Fruit fly (Drosophila melanogaster) whole organism, embryonic: Measurements from ENCODE around the gene CG46463.

ENCODE experiments used
- BEAF-32 ChIP-seq: fragments of 200-800 bp; sonication (Bioruptor generic); optimal IDR thresholded peaks from 3 replicates; lab custom pipeline; 2017; ENCODE audit warnings: missing biosample characterization, missing genetic modification characterization, mild to moderate bottlenecking, moderate library complexity, missing genetic modification reagents
- Bdp1 ChIP-seq: fragments of 200-800 bp; sonication (Bioruptor generic); optimal IDR thresholded peaks from 3 replicates; lab custom pipeline; 2016; ENCODE audit warnings: missing biosample characterization, missing genetic modification characterization
- Bgb ChIP-seq: fragments of 200-800 bp; sonication (Bioruptor generic); IDR thresholded peaks from 2 replicates; pipeline ENCODE4 v1.3.6; 2022; ENCODE audit warnings: missing biosample characterization, missing genetic modification characterization; ENCODE audit not compliant: partially characterized antibody
- CG10321 ChIP-seq: fragments of 200-800 bp; sonication (Bioruptor generic); IDR thresholded peaks from 2 replicates; pipeline ENCODE4 v1.3.6; 2022; ENCODE audit warnings: missing biosample characterization, missing genetic modification characterization
- CG11723 ChIP-seq: fragments of 200-800 bp; sonication (Bioruptor generic); optimal IDR thresholded peaks from 2 replicates; lab custom pipeline; 2017; ENCODE audit warnings: missing biosample characterization, mild to moderate bottlenecking, missing genetic modification characterization
- CG12391 ChIP-seq: fragments of 200-800 bp; sonication (Bioruptor generic); optimal IDR thresholded peaks from 3 replicates; lab custom pipeline; 2018; ENCODE audit warnings: missing biosample characterization, mild to moderate bottlenecking, missing genetic modification characterization, moderate library complexity
- CG12769 ChIP-seq: fragments of 200-800 bp; sonication (Bioruptor generic); optimal IDR thresholded peaks from 2 replicates; lab custom pipeline; 2019; ENCODE audit warnings: missing biosample characterization, mild to moderate bottlenecking, missing genetic modification characterization, moderate library complexity
- CG13287 ChIP-seq: fragments of 200-800 bp; sonication (Bioruptor generic); IDR thresholded peaks from 2 replicates; pipeline ENCODE4 v1.3.6; 2022; ENCODE audit warnings: missing biosample characterization, missing genetic modification characterization; ENCODE audit not compliant: partially characterized antibody
- CG14710 ChIP-seq: fragments of 200-800 bp; sonication (Bioruptor generic); optimal IDR thresholded peaks from 3 replicates; lab custom pipeline; 2019; ENCODE audit warnings: missing biosample characterization, mild to moderate bottlenecking, missing genetic modification characterization, moderate library complexity
- CG14965 ChIP-seq: fragments of 200-800 bp; sonication (Bioruptor generic); optimal IDR thresholded peaks from 2 replicates; lab custom pipeline; 2016; ENCODE audit warnings: missing biosample characterization, missing genetic modification characterization, borderline replicate concordance
- CG1529 ChIP-seq: fragments of 200-800 bp; sonication (Bioruptor generic); optimal IDR thresholded peaks from 3 replicates; lab custom pipeline; 2018; ENCODE audit warnings: missing biosample characterization, missing genetic modification characterization
- CG1602 ChIP-seq: fragments of 200-800 bp; sonication (Bioruptor generic); optimal IDR thresholded peaks from 3 replicates; lab custom pipeline; 2016; ENCODE audit warnings: missing biosample characterization, missing genetic modification characterization
- CG16813 ChIP-seq: fragments of 200-800 bp; sonication (Bioruptor generic); IDR thresholded peaks from 3 replicates; pipeline ENCODE4 v1.3.6; 2022; ENCODE audit warnings: missing biosample characterization, missing genetic modification characterization; ENCODE audit not compliant: partially characterized antibody
- CG32532 ChIP-seq: fragments of 200-800 bp; sonication (Bioruptor generic); IDR thresholded peaks from 2 replicates; pipeline ENCODE4 v1.3.6; 2022; ENCODE audit warnings: missing biosample characterization, missing genetic modification characterization
- CG34224 ChIP-seq: fragments of 200-800 bp; sonication (Bioruptor generic); IDR thresholded peaks from 3 replicates; pipeline ENCODE4 v1.3.6; 2022; ENCODE audit warnings: missing biosample characterization, missing genetic modification characterization; ENCODE audit not compliant: partially characterized antibody
- CG6683 ChIP-seq: fragments of 200-800 bp; sonication (Bioruptor generic); optimal IDR thresholded peaks from 2 replicates; lab custom pipeline; 2017; ENCODE audit warnings: missing biosample characterization, mild to moderate bottlenecking, missing genetic modification characterization, missing genetic modification reagents
- CG9727 ChIP-seq: fragments of 200-800 bp; sonication (Bioruptor generic); optimal IDR thresholded peaks from 3 replicates; lab custom pipeline; 2017; ENCODE audit warnings: missing biosample characterization, mild to moderate bottlenecking, missing genetic modification characterization
- D19A ChIP-seq: fragments of 200-800 bp; optimal IDR thresholded peaks from 3 replicates; lab custom pipeline; 2019; ENCODE audit warnings: missing biosample characterization, mild to moderate bottlenecking, missing genetic modification characterization, moderate library complexity
- Ets65A ChIP-seq: fragments of 200-800 bp; sonication (Bioruptor generic); peaks from one replicate; lab custom pipeline; 2016; ENCODE audit warnings: missing biosample characterization, missing genetic modification characterization
- Ets97D ChIP-seq: fragments of 200-800 bp; sonication (Bioruptor generic); optimal IDR thresholded peaks from 3 replicates; lab custom pipeline; 2016; ENCODE audit warnings: missing biosample characterization, missing genetic modification characterization
- Gug ChIP-seq: fragments of 200-800 bp; sonication (Bioruptor generic); IDR thresholded peaks from 4 replicates; pipeline ENCODE4 v1.3.6; 2022; ENCODE audit warnings: missing biosample characterization, missing genetic modification characterization
- HLH3B ChIP-seq: fragments of 200-800 bp; sonication (Bioruptor generic); IDR thresholded peaks from 2 replicates; pipeline ENCODE4 v1.3.6; 2022; ENCODE audit warnings: missing biosample characterization, missing genetic modification characterization
- HLHmδ ChIP-seq: fragments of 200-800 bp; sonication (Bioruptor generic); optimal IDR thresholded peaks from 2 replicates; lab custom pipeline; 2018; ENCODE audit warnings: missing biosample characterization, mild to moderate bottlenecking, missing genetic modification characterization, moderate library complexity
- MBD-R2 ChIP-seq: fragments of 200-800 bp; sonication (Bioruptor generic); IDR thresholded peaks from 2 replicates; pipeline ENCODE4 v1.3.6; 2022; ENCODE audit warnings: missing biosample characterization, missing genetic modification characterization
- Med ChIP-seq: fragments of 200-800 bp; sonication (Bioruptor generic); peaks from one replicate; lab custom pipeline; 2016; ENCODE audit warnings: missing biosample characterization, missing genetic modification characterization, mild to moderate bottlenecking, inconsistent platforms, moderate library complexity
- Opbp ChIP-seq: fragments of 200-800 bp; sonication (Bioruptor generic); IDR thresholded peaks from 3 replicates; pipeline ENCODE4 v1.3.6; 2022; ENCODE audit warnings: missing biosample characterization, missing genetic modification characterization; ENCODE audit not compliant: partially characterized antibody
- Sin3A ChIP-seq: fragments of >200 bp; optimal IDR thresholded peaks from 2 replicates; lab custom pipeline; 2018
- Trl ChIP-seq, 3 experiments: fragments of >200 bp in 2 of 3; fragments of 200-800 bp in 1 of 3; sonication (Bioruptor generic) in 1 of 3; optimal IDR thresholded peaks; 2 replicates in 1 of 3; 3 replicates in 2 of 3; lab custom pipeline; 2016 to 2017; ENCODE audit warnings: missing biosample characterization in 1 of 3, missing genetic modification characterization in 1 of 3
- bcd ChIP-seq: fragments of 200-800 bp; sonication (Bioruptor generic); optimal IDR thresholded peaks from 2 replicates; lab custom pipeline; 2017; ENCODE audit warnings: missing biosample characterization, mild to moderate bottlenecking, missing genetic modification characterization
- gce ChIP-seq: fragments of 200-800 bp; sonication (Bioruptor generic); IDR thresholded peaks from 3 replicates; pipeline ENCODE4 v1.3.6; 2022; ENCODE audit warnings: missing biosample characterization, missing genetic modification characterization
- gcm ChIP-seq: fragments of 200-800 bp; sonication (Bioruptor generic); optimal IDR thresholded peaks from 2 replicates; lab custom pipeline; 2019; ENCODE audit warnings: missing biosample characterization, mild to moderate bottlenecking, missing genetic modification characterization, moderate library complexity
- grn ChIP-seq: fragments of 200-800 bp; sonication (Bioruptor generic); optimal IDR thresholded peaks from 3 replicates; lab custom pipeline; 2017; ENCODE audit warnings: missing biosample characterization, missing genetic modification characterization
- gsb-n ChIP-seq: fragments of 200-800 bp; sonication (Bioruptor generic); optimal IDR thresholded peaks from 3 replicates; lab custom pipeline; 2018; ENCODE audit warnings: missing biosample characterization, mild to moderate bottlenecking, missing genetic modification characterization
- nau ChIP-seq: fragments of 200-800 bp; sonication (Bioruptor generic); optimal IDR thresholded peaks from 3 replicates; lab custom pipeline; 2017; ENCODE audit warnings: missing biosample characterization, mild to moderate bottlenecking, missing genetic modification characterization, missing genetic modification reagents
- nom ChIP-seq: fragments of 200-800 bp; sonication (Bioruptor generic); optimal IDR thresholded peaks from 2 replicates; lab custom pipeline; 2017; ENCODE audit warnings: missing biosample characterization, missing genetic modification characterization, mild to moderate bottlenecking, moderate library complexity, missing genetic modification reagents
- phol ChIP-seq: fragments of 200-800 bp; sonication (Bioruptor generic); optimal IDR thresholded peaks from 3 replicates; lab custom pipeline; 2018; ENCODE audit warnings: missing biosample characterization, mild to moderate bottlenecking, missing genetic modification characterization, moderate library complexity
- pros ChIP-seq: fragments of 200-800 bp; sonication (Bioruptor generic); optimal IDR thresholded peaks from 3 replicates; lab custom pipeline; 2019; ENCODE audit warnings: missing biosample characterization, mild to moderate bottlenecking, missing genetic modification characterization, moderate library complexity
- pzg ChIP-seq: fragments of 200-800 bp; sonication (Bioruptor generic); optimal IDR thresholded peaks from 3 replicates; lab custom pipeline; 2018; ENCODE audit warnings: missing biosample characterization, mild to moderate bottlenecking, missing genetic modification characterization, moderate library complexity
- ranshi ChIP-seq: fragments of 200-800 bp; sonication (Bioruptor generic); IDR thresholded peaks from 2 replicates; pipeline ENCODE4 v1.3.6; 2022; ENCODE audit warnings: missing biosample characterization, missing genetic modification characterization
- scrt ChIP-seq: fragments of 200-800 bp; sonication (Bioruptor generic); optimal IDR thresholded peaks from 2 replicates; lab custom pipeline; 2018; ENCODE audit warnings: missing biosample characterization, mild to moderate bottlenecking, missing genetic modification characterization, moderate library complexity
- sens-2 ChIP-seq: fragments of 200-800 bp; sonication (Bioruptor generic); IDR thresholded peaks from 2 replicates; pipeline ENCODE4 v1.3.6; 2022; ENCODE audit warnings: missing biosample characterization, missing genetic modification characterization
- sim ChIP-seq: fragments of 200-800 bp; sonication (Bioruptor generic); IDR thresholded peaks from 2 replicates; pipeline ENCODE4 v1.3.6; 2022; ENCODE audit warnings: missing biosample characterization, missing genetic modification characterization
- stwl ChIP-seq: fragments of 200-800 bp; sonication (Bioruptor generic); optimal IDR thresholded peaks from 3 replicates; lab custom pipeline; 2018; ENCODE audit warnings: missing biosample characterization, mild to moderate bottlenecking, missing genetic modification characterization, moderate library complexity
- trem ChIP-seq: fragments of 200-800 bp; optimal IDR thresholded peaks from 3 replicates; lab custom pipeline; 2019; ENCODE audit warnings: missing biosample characterization, mild to moderate bottlenecking, missing genetic modification characterization, moderate library complexity
- wdn ChIP-seq: fragments of 200-800 bp; sonication (Bioruptor generic); IDR thresholded peaks from 2 replicates; pipeline ENCODE4 v1.3.6; 2022; ENCODE audit warnings: missing biosample characterization, missing genetic modification characterization

Gene CG46463

DNA sequence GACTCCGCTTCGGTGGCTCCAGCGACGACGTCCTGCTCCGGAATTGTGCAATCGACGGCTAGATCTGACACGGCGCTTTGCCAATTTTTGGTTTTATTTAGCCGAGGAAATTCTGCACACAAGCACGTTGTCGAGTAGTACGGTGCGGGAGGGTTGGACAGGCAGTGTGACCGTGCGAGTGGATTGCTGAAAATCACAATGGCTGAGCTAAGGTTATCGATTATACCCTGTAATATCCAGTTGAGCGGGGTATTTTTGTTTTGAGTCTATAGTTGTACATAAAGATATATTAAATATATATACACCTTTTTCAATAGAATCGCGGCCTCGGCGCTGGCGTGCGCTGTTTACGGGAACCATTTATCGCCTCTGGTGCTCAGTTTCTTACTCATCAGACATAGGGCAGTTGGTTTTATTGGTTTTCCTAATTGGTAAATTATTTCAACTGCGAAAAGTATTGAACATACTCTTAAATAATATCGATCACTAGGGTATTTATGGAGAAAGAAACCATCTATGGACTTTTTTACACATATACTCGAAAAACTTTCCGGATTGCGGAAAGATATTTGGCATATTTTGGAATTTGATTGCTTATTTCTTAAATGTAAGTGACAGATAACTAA is 600 bp upstream of the CG46463 start, which contains the start of gene eIF5B (continued):
- TF ChIP-seq BEAF-32 (GFP tag; lab: Kevin White, UChicago) (peak; percentile 22), gcm (GFP tag; lab: Kevin White, UChicago) (peak; percentile 60), nau (GFP tag; lab: Kevin White, UChicago) (no peak), gce (GFP tag; lab: Robert Waterston, UW) (peak; percentile 56; the same call in 1 of the 3 replicates), CG12391 (tag; lab: Kevin White, UChicago) (peak; percentile 80), Gug (GFP tag; lab: Robert Waterston, UW) (peak; percentile 83), CG14965 (GFP tag; lab: Kevin White, UChicago) (no peak), grn (no peak), bcd (GFP tag; lab: Kevin White, UChicago) (peak; percentile 80), Bdp1 (peak; percentile 36), CG32532 (peak; percentile 88), Trl (optimal IDR thresholded peaks at IDR 0.05; lab: Kevin White, UChicago) (no peak), Trl (GFP tag; optimal IDR thresholded peaks at IDR 0.05; lab: Kevin White, UChicago) (peak; percentile 12), CG1602 (GFP tag; lab: Kevin White, UChicago) (peak; percentile 88), nom (GFP tag; lab: Kevin White, UChicago) (peak; percentile 3), HLHmδ (GFP tag; lab: Kevin White, UChicago) (no peak)

DNA sequence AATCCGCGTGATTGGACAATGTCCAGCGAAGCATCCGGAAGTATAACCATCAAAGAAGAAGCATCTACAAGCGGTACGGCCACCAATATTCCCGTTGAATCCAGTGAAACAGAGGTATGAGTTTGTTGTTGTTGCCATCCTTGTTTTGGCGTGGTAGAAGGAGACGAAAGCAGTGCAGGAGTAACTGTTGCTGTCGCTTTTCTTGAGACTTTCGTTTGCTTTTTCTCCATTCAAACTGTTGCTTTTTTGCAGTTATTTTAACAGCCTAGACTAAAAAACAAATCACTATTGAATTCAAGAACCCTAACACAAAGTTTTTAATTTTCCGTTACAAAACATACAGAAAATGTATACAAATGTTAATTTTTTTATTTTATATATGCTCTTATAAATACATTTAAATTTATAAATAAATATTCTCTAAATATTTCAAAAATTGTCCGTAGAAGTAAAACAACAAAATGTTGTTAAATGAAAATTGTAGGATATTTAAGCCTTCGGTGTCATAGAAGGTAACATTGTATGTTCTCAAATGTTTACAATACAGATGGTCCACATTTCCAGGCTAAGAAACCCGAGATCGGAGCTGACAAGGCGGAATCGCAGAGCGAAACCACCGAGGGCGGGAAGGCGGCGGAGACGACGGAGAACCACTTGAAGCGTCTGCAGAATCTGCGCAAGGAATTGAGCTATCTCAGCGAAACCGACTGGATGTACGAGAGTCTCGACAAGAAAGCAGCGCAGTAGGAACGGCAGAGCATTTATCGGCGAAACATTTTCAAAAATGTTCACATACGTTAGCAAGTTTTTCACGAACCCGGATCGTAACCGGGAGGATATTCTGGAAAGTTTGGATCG is 671 bp downstream of the CG46463 start:
- TF ChIP-seq wdn (GFP tag; lab: Robert Waterston, UW) = no peak
- TF ChIP-seq Med (GFP tag; lab: Kevin White, UChicago) = peak; percentile 37
- TF ChIP-seq CG16813 = no peak
- TF ChIP-seq D19A (tag; lab: Kevin White, UChicago) = peak; percentile 5
- peak; percentile 70 for TF ChIP-seq scrt (GFP tag; lab: Kevin White, UChicago)
- TF ChIP-seq Ets97D (GFP tag; lab: Kevin White, UChicago) = no peak
- peak; percentile 69 for TF ChIP-seq CG10321
- no peak for TF ChIP-seq HLH3B
- no peak for TF ChIP-seq sens-2 (GFP tag; lab: Robert Waterston, UW)

DNA sequence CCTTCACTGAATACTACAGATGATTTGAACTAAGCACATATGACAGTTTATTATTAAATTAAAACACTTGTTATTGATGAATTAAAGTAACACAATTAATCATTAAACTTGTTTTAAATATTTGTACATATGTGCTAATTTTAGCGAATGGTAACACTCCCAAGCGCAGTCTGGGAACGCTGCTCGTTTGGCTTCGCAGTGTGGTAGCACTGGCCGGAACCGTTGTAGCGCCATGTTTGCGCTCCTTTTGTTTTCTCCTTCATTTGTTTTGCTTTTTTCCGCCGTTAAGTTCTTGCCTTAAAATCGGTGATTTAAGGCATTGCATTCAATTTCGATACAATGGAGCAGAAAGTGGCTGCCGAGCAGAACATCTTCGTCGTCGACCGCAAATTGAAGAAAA is 5.1 kb downstream of the CG46463 start, which contains the start of gene CycJ:
Gene CycJ (plus strand): TSS at position 229 of the 400 bp plus-strand sequence.
- TF ChIP-seq CG13287 (GFP tag; lab: Robert Waterston, UW) = peak; percentile 13; the same call in 1 of the 2 replicates
- no peak for TF ChIP-seq CG1529 (GFP tag; lab: Kevin White, UChicago)
- no peak for TF ChIP-seq CG34224 (GFP tag; lab: Robert Waterston, UW)
- TF ChIP-seq phol (tag; lab: Kevin White, UChicago) = peak; percentile 87
- TF ChIP-seq CG11723 (GFP tag; lab: Kevin White, UChicago) = no peak
- no peak for TF ChIP-seq sens-2 (GFP tag; lab: Robert Waterston, UW)
- TF ChIP-seq Opbp (GFP tag; lab: Robert Waterston, UW) = no peak
- no peak for TF ChIP-seq CG9727 (GFP tag; lab: Kevin White, UChicago)
- TF ChIP-seq stwl (tag; lab: Kevin White, UChicago) = peak; percentile 96
- peak; percentile 61 for TF ChIP-seq Ets97D (GFP tag; lab: Kevin White, UChicago)
- TF ChIP-seq Ets65A (GFP tag; lab: Kevin White, UChicago) = peak; percentile 77
- TF ChIP-seq pros (GFP tag; lab: Kevin White, UChicago) = no peak
- TF ChIP-seq trem = peak; percentile 19
- TF ChIP-seq ranshi (GFP tag; lab: Robert Waterston, UW) = no peak
- no peak for TF ChIP-seq CG12769 (tag; lab: Kevin White, UChicago)
- TF ChIP-seq CG6683 (GFP tag; lab: Kevin White, UChicago) = no peak
- peak; percentile 6; the same call in 1 of the 2 replicates for TF ChIP-seq MBD-R2 (GFP tag; lab: Robert Waterston, UW)
- TF ChIP-seq CG14710 = peak; percentile 99
- peak; percentile 8 for TF ChIP-seq pzg
- 0 out of 2 replicates have a peak, but pooled peaks have one; percentile 7 for TF ChIP-seq Bgb (GFP tag; lab: Robert Waterston, UW)
- no peak for TF ChIP-seq sim
- TF ChIP-seq gsb-n (tag; lab: Kevin White, UChicago) = no peak
- TF ChIP-seq Sin3A = no peak
